Worm (Caenorhabditis elegans) whole organism, L4 larva: ENCODE results near the gene Y37E11AL.12.

Experiments used
- ces-1 ChIP-seq: fragments of 150-350 bp; sonication (generic microtip); optimal IDR thresholded peaks from 4 replicates; lab custom pipeline; 2014; ENCODE audit warnings: missing biosample characterization, missing genetic modification reagents, missing genetic modification characterization
- daf-16 ChIP-seq, 3 experiments: sonication (generic microtip); optimal IDR thresholded peaks; 2 replicates each; lab custom pipeline; 2016 to 2017; ENCODE audit warnings: missing genetic modification characterization in 3 of 3, missing genetic modification reagents in 3 of 3, mild to moderate bottlenecking in 2 of 3, missing compliant biosample characterization in 2 of 3, missing biosample characterization in 1 of 3, moderate library complexity in 1 of 3
- lin-1 ChIP-seq: fragments of 200-800 bp; sonication (Bioruptor generic); IDR thresholded peaks from 2 replicates; pipeline ENCODE4 v1.3.6; 2022; ENCODE audit warnings: missing genetic modification reagents, missing genetic modification characterization, missing compliant biosample characterization
- unc-62 ChIP-seq, 3 experiments: fragments of 150-350 bp in 1 of 3; sonication (generic microtip); optimal IDR thresholded peaks in 2 of 3; peaks in 1 of 3; 1 replicate in 1 of 3; 2 replicates in 2 of 3; lab custom pipeline; 2014 to 2017; ENCODE audit warnings: missing biosample characterization in 3 of 3, missing genetic modification characterization in 3 of 3, missing genetic modification reagents in 3 of 3, missing genotype in 1 of 3

ce11 chrIV:3736244-3736643 is 34.5 kb upstream of the Y37E11AL.12 start:
- TF ChIP-seq ces-1 (GFP tag; lab: Kevin White, UChicago) = no peak
- TF ChIP-seq daf-16 (GFP tag; optimal IDR thresholded peaks at IDR 0.05; lab: Kevin White, UChicago) = no peak
- no peak for TF ChIP-seq daf-16 (tag; optimal IDR thresholded peaks at IDR 0.05; lab: Kevin White, UChicago)
- no peak for TF ChIP-seq unc-62 (GFP tag; optimal IDR thresholded peaks at IDR 0.05 in 1 of 2; lab: Kevin White, UChicago)
- TF ChIP-seq unc-62 (tag; optimal IDR thresholded peaks at IDR 0.05; lab: Kevin White, UChicago) = no peak
- TF ChIP-seq lin-1 = no peak
